Worm (Caenorhabditis elegans): ENCODE measurements around the gene C53D6.4.

ce11 chrIV:9063518-9063917 is 42.8 kb upstream of the C53D6.4 start:
- TF ChIP-seq nhr-76 (tag; optimal IDR thresholded peaks at IDR 0.05): no peak
- no peak for TF ChIP-seq pha-4 (tag; optimal IDR thresholded peaks at IDR 0.05)
- TF ChIP-seq ceh-39 (tag; optimal IDR thresholded peaks at IDR 0.05): no peak
- TF ChIP-seq zip-8 (tag; optimal IDR thresholded peaks at IDR 0.05): no peak
- no peak for TF ChIP-seq nhr-12 (tag; optimal IDR thresholded peaks at IDR 0.05)
- no peak for TF ChIP-seq unc-62 (GFP tag; optimal IDR thresholded peaks at IDR 0.05)
- TF ChIP-seq elt-1 (tag; optimal IDR thresholded peaks at IDR 0.05; ENCODE audit: borderline replicate concordance, insufficient read depth): no peak
- TF ChIP-seq ztf-11 (tag; optimal IDR thresholded peaks at IDR 0.05): no peak
- no peak for TF ChIP-seq snpc-4 (tag; optimal IDR thresholded peaks at IDR 0.05)
- TF ChIP-seq lin-13 (tag; optimal IDR thresholded peaks at IDR 0.05): no peak
- no peak for TF ChIP-seq M03D4.4 (tag; optimal IDR thresholded peaks at IDR 0.05)
- no peak for TF ChIP-seq lin-32 (GFP tag; optimal IDR thresholded peaks at IDR 0.05)
- no peak for TF ChIP-seq nhr-237 (tag; optimal IDR thresholded peaks at IDR 0.05)
- no peak for TF ChIP-seq nhr-28 (tag; optimal IDR thresholded peaks at IDR 0.05)
